Worm (Caenorhabditis elegans) whole organism, L1 larva: Measurements from ENCODE around the gene xpc-1.

Source experiments
- C16A3.4 ChIP-seq: fragments of 150-350 bp; optimal IDR thresholded peaks from 2 replicates; lab custom pipeline; 2014; ENCODE audit warnings: missing biosample characterization, missing genetic modification characterization
- C34B4.2 ChIP-seq: sonication (generic microtip); optimal IDR thresholded peaks from 2 replicates; lab custom pipeline; 2017; ENCODE audit warnings: mild to moderate bottlenecking, missing genetic modification characterization, missing compliant biosample characterization
- aha-1 ChIP-seq: fragments of 150-350 bp; optimal IDR thresholded peaks from 2 replicates; lab custom pipeline; 2014; ENCODE audit warnings: missing biosample characterization, missing genetic modification characterization
- aly-2 ChIP-seq: fragments of 150-350 bp; optimal IDR thresholded peaks from 2 replicates; lab custom pipeline; 2014; ENCODE audit warnings: missing biosample characterization, missing genetic modification characterization
- ceh-63 ChIP-seq: fragments of 200-800 bp; sonication (Bioruptor generic); optimal IDR thresholded peaks from 2 replicates; lab custom pipeline; 2018; ENCODE audit warnings: mild to moderate bottlenecking, missing genetic modification characterization, missing compliant biosample characterization
- ceh-82 ChIP-seq, 3 experiments: fragments of 150-350 bp in 1 of 3; sonication (generic microtip) in 2 of 3; optimal IDR thresholded peaks; 2 replicates each; lab custom pipeline; 2014 to 2017; ENCODE audit warnings: missing biosample characterization in 3 of 3, missing genetic modification characterization in 3 of 3
- ceh-88 ChIP-seq: fragments of 200-800 bp; sonication (Bioruptor generic); IDR thresholded peaks from 2 replicates; pipeline ENCODE4 v1.3.6; 2022; ENCODE audit warnings: missing genetic modification characterization, missing compliant biosample characterization
- egl-13 ChIP-seq: sonication (generic microtip); optimal IDR thresholded peaks from 2 replicates; lab custom pipeline; 2016; ENCODE audit warnings: missing genotype, missing genetic modification reagents, missing genetic modification characterization, missing compliant biosample characterization
- elt-3 ChIP-seq, 6 experiments: fragments of 150-350 bp in 1 of 6; sonication (generic microtip); optimal IDR thresholded peaks; 2 replicates each; lab custom pipeline; 2017 to 2018; ENCODE audit warnings: missing biosample characterization in 6 of 6, missing genetic modification characterization in 6 of 6, inconsistent platforms in 1 of 6
- ets-5 ChIP-seq: fragments of 200-800 bp; sonication (Bioruptor generic); IDR thresholded peaks from 2 replicates; pipeline ENCODE4 v1.3.6; 2022; ENCODE audit warnings: missing genetic modification characterization, missing compliant biosample characterization
- fkh-4 ChIP-seq: sonication (generic microtip); optimal IDR thresholded peaks from 2 replicates; lab custom pipeline; 2016; ENCODE audit warnings: missing compliant biosample characterization, missing genetic modification characterization, borderline replicate concordance
- fkh-8 ChIP-seq: sonication (generic microtip); optimal IDR thresholded peaks from 2 replicates; lab custom pipeline; 2016; ENCODE audit warnings: mild to moderate bottlenecking, missing genetic modification characterization, missing compliant biosample characterization
- fos-1 ChIP-seq: fragments of 150-350 bp; optimal IDR thresholded peaks from 2 replicates; lab custom pipeline; 2014; ENCODE audit warnings: missing biosample characterization, missing genetic modification characterization
- grh-1 ChIP-seq: fragments of 200-800 bp; sonication (Bioruptor generic); IDR thresholded peaks from 2 replicates; pipeline ENCODE4 v1.3.6; 2022; ENCODE audit warnings: missing genetic modification reagents, missing genetic modification characterization, missing compliant biosample characterization
- hlh-17 ChIP-seq: fragments of 200-800 bp; sonication (Bioruptor generic); optimal IDR thresholded peaks from 2 replicates; lab custom pipeline; 2018; ENCODE audit warnings: missing genetic modification characterization, mild to moderate bottlenecking, missing compliant biosample characterization, moderate library complexity, borderline replicate concordance
- hpl-2 ChIP-seq: fragments of 150-350 bp; optimal IDR thresholded peaks from 2 replicates; lab custom pipeline; 2014; ENCODE audit warnings: missing biosample characterization, missing genetic modification reagents, missing genetic modification characterization
- jun-1 ChIP-seq: fragments of 150-350 bp; optimal IDR thresholded peaks from 2 replicates; lab custom pipeline; 2014; ENCODE audit warnings: missing biosample characterization, missing genetic modification reagents, missing genetic modification characterization
- lin-14 ChIP-seq: fragments of 200-800 bp; sonication (Bioruptor generic); optimal IDR thresholded peaks from 2 replicates; lab custom pipeline; 2018; ENCODE audit warnings: mild to moderate bottlenecking, missing genetic modification characterization, moderate library complexity, missing compliant biosample characterization
- lin-15B ChIP-seq: fragments of 150-350 bp; sonication (generic microtip); optimal IDR thresholded peaks from 3 replicates; lab custom pipeline; 2014; ENCODE audit warnings: missing biosample characterization, missing genetic modification characterization
- lin-35 ChIP-seq, 2 experiments: fragments of 150-350 bp; optimal IDR thresholded peaks; 2 replicates each; lab custom pipeline; 2014; ENCODE audit warnings: missing biosample characterization in 2 of 2, missing genetic modification characterization in 2 of 2, missing genetic modification reagents in 2 of 2
- lsy-2 ChIP-seq, 2 experiments: fragments of 150-350 bp; optimal IDR thresholded peaks; 2 replicates each; lab custom pipeline; 2014; ENCODE audit warnings: missing biosample characterization in 2 of 2, missing genetic modification characterization in 2 of 2
- mdl-1 ChIP-seq, 2 experiments: fragments of 150-350 bp; optimal IDR thresholded peaks; 2 replicates each; lab custom pipeline; 2014 to 2017; ENCODE audit warnings: missing biosample characterization in 2 of 2, missing genetic modification characterization in 2 of 2, inconsistent platforms in 1 of 2
- mef-2 ChIP-seq: fragments of 150-350 bp; optimal IDR thresholded peaks from 2 replicates; lab custom pipeline; 2014; ENCODE audit warnings: missing biosample characterization, missing genetic modification characterization
- mep-1 ChIP-seq: fragments of 150-350 bp; optimal IDR thresholded peaks from 2 replicates; lab custom pipeline; 2014; ENCODE audit warnings: missing biosample characterization, missing genetic modification characterization
- nhr-11 ChIP-seq: fragments of 150-350 bp; optimal IDR thresholded peaks from 2 replicates; lab custom pipeline; 2014; ENCODE audit warnings: missing biosample characterization, missing genetic modification characterization
- nhr-12 ChIP-seq: sonication (generic microtip); optimal IDR thresholded peaks from 2 replicates; lab custom pipeline; 2017; ENCODE audit warnings: missing biosample characterization, missing genetic modification characterization
- nhr-237 ChIP-seq: fragments of 150-350 bp; optimal IDR thresholded peaks from 2 replicates; lab custom pipeline; 2014; ENCODE audit warnings: missing biosample characterization, missing genetic modification characterization
- nhr-28 ChIP-seq: fragments of 150-350 bp; optimal IDR thresholded peaks from 2 replicates; lab custom pipeline; 2014; ENCODE audit warnings: missing biosample characterization, missing genetic modification characterization
- nhr-47 ChIP-seq: sonication (generic microtip); optimal IDR thresholded peaks from 2 replicates; lab custom pipeline; 2016; ENCODE audit warnings: mild to moderate bottlenecking, missing genetic modification characterization, moderate library complexity, missing compliant biosample characterization
- nhr-71 ChIP-seq: sonication (generic microtip); optimal IDR thresholded peaks from 2 replicates; lab custom pipeline; 2016; ENCODE audit warnings: mild to moderate bottlenecking, missing genetic modification characterization, moderate library complexity, missing compliant biosample characterization
- nhr-76 ChIP-seq: sonication (generic microtip); optimal IDR thresholded peaks from 2 replicates; lab custom pipeline; 2017; ENCODE audit warnings: missing biosample characterization, missing genetic modification characterization
- nhr-77 ChIP-seq: fragments of 150-350 bp; optimal IDR thresholded peaks from 2 replicates; lab custom pipeline; 2014; ENCODE audit warnings: missing biosample characterization, missing genetic modification characterization
- nhr-84 ChIP-seq: sonication (generic microtip); optimal IDR thresholded peaks from 2 replicates; lab custom pipeline; 2017; ENCODE audit warnings: missing biosample characterization, missing genetic modification characterization
- nhr-85 ChIP-seq: sonication (generic microtip); peaks from one replicate; lab custom pipeline; 2016; ENCODE audit warnings: missing genetic modification characterization, inconsistent platforms, missing compliant biosample characterization
- pag-3 ChIP-seq: sonication (generic microtip); optimal IDR thresholded peaks from 2 replicates; lab custom pipeline; 2017; ENCODE audit warnings: missing genetic modification characterization, mild to moderate bottlenecking, missing compliant biosample characterization, antibody characterized with exemption, borderline replicate concordance; ENCODE audit not compliant: insufficient read depth
- pax-3 ChIP-seq: fragments of 200-800 bp; sonication (Bioruptor generic); optimal IDR thresholded peaks from 2 replicates; lab custom pipeline; 2018; ENCODE audit warnings: mild to moderate bottlenecking, missing genetic modification characterization, moderate library complexity, missing compliant biosample characterization
- skn-1 ChIP-seq: fragments of 150-350 bp; optimal IDR thresholded peaks from 2 replicates; lab custom pipeline; 2014; ENCODE audit warnings: missing biosample characterization, missing genetic modification characterization
- sox-4 ChIP-seq: sonication (generic microtip); optimal IDR thresholded peaks from 2 replicates; lab custom pipeline; 2016; ENCODE audit warnings: missing genetic modification characterization, missing compliant biosample characterization
- sptf-1 ChIP-seq: fragments of 150-350 bp; optimal IDR thresholded peaks from 2 replicates; lab custom pipeline; 2014; ENCODE audit warnings: missing biosample characterization, missing genetic modification characterization
- swsn-7 ChIP-seq: sonication (generic microtip); optimal IDR thresholded peaks from 2 replicates; lab custom pipeline; 2016; ENCODE audit warnings: missing genetic modification characterization, missing compliant biosample characterization
- unc-130 ChIP-seq: fragments of 150-350 bp; optimal IDR thresholded peaks from 2 replicates; lab custom pipeline; 2017; ENCODE audit warnings: missing biosample characterization, missing genetic modification characterization, inconsistent platforms
- unc-62 ChIP-seq: fragments of 150-350 bp; optimal IDR thresholded peaks from 2 replicates; lab custom pipeline; 2014; ENCODE audit warnings: missing biosample characterization, missing genetic modification reagents, missing genetic modification characterization
- vab-15 ChIP-seq: sonication (generic microtip); optimal IDR thresholded peaks from 2 replicates; lab custom pipeline; 2017; ENCODE audit warnings: missing genotype, mild to moderate bottlenecking, missing genetic modification characterization, missing compliant biosample characterization
- xbp-1 ChIP-seq: sonication (generic microtip); optimal IDR thresholded peaks from 2 replicates; lab custom pipeline; 2016; ENCODE audit warnings: missing genetic modification characterization, missing compliant biosample characterization
- zip-4 ChIP-seq: fragments of 200-800 bp; sonication (Bioruptor generic); optimal IDR thresholded peaks from 2 replicates; lab custom pipeline; 2018; ENCODE audit warnings: mild to moderate bottlenecking, missing genetic modification characterization, moderate library complexity, missing compliant biosample characterization
- ztf-4 ChIP-seq: fragments of 150-350 bp; optimal IDR thresholded peaks from 2 replicates; lab custom pipeline; 2014; ENCODE audit warnings: missing biosample characterization, missing genetic modification characterization

xpc-1 gene

ce11 chrIV:1964057-1964456, 28.8 kb upstream of the xpc-1 start:
- TF ChIP-seq ztf-4 (tag; lab: Kevin White, UChicago) (no peak), nhr-85 (tag; lab: Kevin White, UChicago) (no peak), ceh-63 (no peak), lsy-2 (tag; optimal IDR thresholded peaks at IDR 0.05; lab: Kevin White, UChicago) (no peak), nhr-28 (tag; lab: Kevin White, UChicago) (no peak), fkh-8 (tag; lab: Kevin White, UChicago) (no peak), vab-15 (tag; lab: Kevin White, UChicago) (no peak), nhr-77 (no peak), unc-62 (GFP tag; lab: Kevin White, UChicago) (no peak), skn-1 (tag; lab: Kevin White, UChicago) (no peak), unc-130 (tag; lab: Kevin White, UChicago) (no peak), nhr-12 (tag; lab: Kevin White, UChicago) (no peak)

ce11 chrIV:1965135-1965534, 27.8 kb upstream of the xpc-1 start, which contains the start of gene Y48A5A.1:
TSS of gene Y48A5A.1 (plus strand) at chrIV:1965481.
- TF ChIP-seq swsn-7 (no peak), jun-1 (tag; lab: Kevin White, UChicago) (no peak), sox-4 (no peak), aha-1 (tag; lab: Kevin White, UChicago) (no peak)

ce11 chrIV:1969353-1969752, 23.5 kb upstream of the xpc-1 start, which contains the start of gene Y48A5A.3:
TSS of gene Y48A5A.3 (plus strand) at chrIV:1969737.
- no peak for TF ChIP-seq elt-3 (tag; optimal IDR thresholded peaks at IDR 0.05; lab: Kevin White, UChicago)
- no peak for TF ChIP-seq C16A3.4 (tag; lab: Kevin White, UChicago)
- no peak for TF ChIP-seq mef-2 (tag; lab: Kevin White, UChicago)
- TF ChIP-seq ceh-63: no peak
- no peak for TF ChIP-seq nhr-84 (tag; lab: Kevin White, UChicago)
- no peak for TF ChIP-seq mdl-1 (tag; optimal IDR thresholded peaks at IDR 0.05; lab: Kevin White, UChicago)
- no peak for TF ChIP-seq ceh-82 (tag; optimal IDR thresholded peaks at IDR 0.05; lab: Kevin White, UChicago)
- TF ChIP-seq nhr-71 (tag; lab: Kevin White, UChicago): no peak
- no peak for TF ChIP-seq lin-15B (tag; lab: Kevin White, UChicago)
- TF ChIP-seq egl-13: no peak
- no peak for TF ChIP-seq zip-4 (GFP tag; lab: Kevin White, UChicago)

- TF ChIP-seq fkh-4 (tag; lab: Kevin White, UChicago): no peak
- TF ChIP-seq unc-130 (tag; lab: Kevin White, UChicago): no peak
- no peak for TF ChIP-seq fos-1 (tag; lab: Kevin White, UChicago)
- TF ChIP-seq lin-35 (GFP tag; optimal IDR thresholded peaks at IDR 0.05; lab: Kevin White, UChicago): no peak
- no peak for TF ChIP-seq nhr-85 (tag; lab: Kevin White, UChicago)
- no peak for TF ChIP-seq lin-14
- TF ChIP-seq vab-15 (tag; lab: Kevin White, UChicago): no peak
- TF ChIP-seq aly-2 (tag; lab: Kevin White, UChicago): no peak
- no peak for TF ChIP-seq ztf-4 (tag; lab: Kevin White, UChicago)
- no peak for TF ChIP-seq sox-4
- no peak for TF ChIP-seq nhr-237 (tag; lab: Kevin White, UChicago)
- no peak for TF ChIP-seq sptf-1 (tag; lab: Kevin White, UChicago)
- TF ChIP-seq ceh-82 (tag; optimal IDR thresholded peaks at IDR 0.05; lab: Kevin White, UChicago): no peak
- TF ChIP-seq mep-1: no peak
Observed at ce11 chrIV:1970158-1970557, 22.7 kb upstream of the xpc-1 start.

- TF ChIP-seq elt-3 (tag; optimal IDR thresholded peaks at IDR 0.05; lab: Kevin White, UChicago) (no peak), grh-1 (GFP tag; lab: Robert Waterston, UW) (no peak), pag-3 (tag; lab: Kevin White, UChicago) (no peak), pax-3 (tag; lab: Kevin White, UChicago) (no peak), nhr-237 (tag; lab: Kevin White, UChicago) (no peak), nhr-47 (tag; lab: Kevin White, UChicago) (no peak), nhr-76 (no peak), unc-130 (tag; lab: Kevin White, UChicago) (no peak), ets-5 (no peak), lin-14 (no peak), ceh-88 (GFP tag; lab: Robert Waterston, UW) (no peak), nhr-11 (tag; lab: Kevin White, UChicago) (no peak), mdl-1 (tag; optimal IDR thresholded peaks at IDR 0.05; lab: Kevin White, UChicago) (no peak), xbp-1 (tag; lab: Kevin White, UChicago) (no peak), hpl-2 (GFP tag; lab: Kevin White, UChicago) (no peak), C34B4.2 (tag; lab: Kevin White, UChicago) (no peak), hlh-17 (no peak)
Observed at ce11 chrIV:1971078-1971477, 21.8 kb upstream of the xpc-1 start.
